Worm (Caenorhabditis elegans) whole organism, young adult: ENCODE data around the gene C26F1.1.

Experiments used
- B0336.3 ChIP-seq: fragments of 200-800 bp; sonication (Bioruptor generic); IDR thresholded peaks from 2 replicates; pipeline ENCODE4 v1.3.6; 2022; ENCODE audit warnings: missing genetic modification characterization, missing compliant biosample characterization
- F49E8.2 ChIP-seq: sonication (generic microtip); optimal IDR thresholded peaks from 3 replicates; lab custom pipeline; 2017; ENCODE audit warnings: missing genetic modification characterization, mild to moderate bottlenecking, missing compliant biosample characterization, antibody characterized with exemption, moderate library complexity; ENCODE audit not compliant: insufficient read depth
- Y53F4B.3 ChIP-seq: fragments of 200-800 bp; sonication (Bioruptor generic); IDR thresholded peaks from 2 replicates; pipeline ENCODE4 v1.3.6; 2022; ENCODE audit warnings: missing genetic modification reagents, missing genetic modification characterization, missing compliant biosample characterization
- ama-1 ChIP-seq, 3 experiments: fragments of 150-350 bp in 1 of 3; sonication (generic microtip) in 2 of 3; optimal IDR thresholded peaks; 2 replicates each; lab custom pipeline; 2014 to 2018; ENCODE audit warnings: missing biosample characterization in 2 of 3, missing genetic modification characterization in 2 of 3, missing genetic modification reagents in 2 of 3
- ceh-40 ChIP-seq: fragments of 200-800 bp; sonication (Bioruptor generic); IDR thresholded peaks from 2 replicates; pipeline ENCODE4 v1.3.6; 2022; ENCODE audit warnings: missing genetic modification characterization, missing compliant biosample characterization
- dpff-1 ChIP-seq: sonication (generic microtip); optimal IDR thresholded peaks from 2 replicates; lab custom pipeline; 2017; ENCODE audit warnings: mild to moderate bottlenecking, missing genetic modification characterization, missing compliant biosample characterization
- ekl-4 ChIP-seq: fragments of 200-800 bp; sonication (Bioruptor generic); IDR thresholded peaks from 2 replicates; pipeline ENCODE4 v1.3.6; 2022; ENCODE audit warnings: missing genetic modification reagents, missing genetic modification characterization, missing compliant biosample characterization
- hlh-12 ChIP-seq: sonication (generic microtip); optimal IDR thresholded peaks from 2 replicates; lab custom pipeline; 2016; ENCODE audit warnings: missing genetic modification characterization, missing compliant biosample characterization
- let-607 ChIP-seq, 2 experiments: fragments of 200-800 bp in 1 of 2; sonication (Bioruptor generic) in 1 of 2; sonication (generic microtip) in 1 of 2; optimal IDR thresholded peaks; 2 replicates each; lab custom pipeline; 2016 to 2018; ENCODE audit warnings: mild to moderate bottlenecking in 2 of 2, missing compliant biosample characterization in 2 of 2, missing genetic modification characterization in 2 of 2, moderate library complexity in 2 of 2, missing genotype in 1 of 2
- mel-28 ChIP-seq: sonication (generic microtip); optimal IDR thresholded peaks from 2 replicates; lab custom pipeline; 2016; ENCODE audit warnings: borderline replicate concordance, mild to moderate bottlenecking, missing genetic modification characterization, missing compliant biosample characterization
- nfya-1 ChIP-seq: sonication (generic microtip); optimal IDR thresholded peaks from 2 replicates; lab custom pipeline; 2017; ENCODE audit warnings: antibody characterized with exemption, missing compliant biosample characterization, missing genetic modification characterization, borderline replicate concordance; ENCODE audit not compliant: insufficient read depth
- nfyb-1 ChIP-seq: fragments of 200-800 bp; sonication (Bioruptor generic); IDR thresholded peaks from 2 replicates; pipeline ENCODE4 v1.3.6; 2022; ENCODE audit warnings: missing genetic modification reagents, missing genetic modification characterization, missing compliant biosample characterization
- nhr-90 ChIP-seq: sonication (generic microtip); optimal IDR thresholded peaks from 2 replicates; lab custom pipeline; 2016; ENCODE audit warnings: missing genotype, mild to moderate bottlenecking, missing genetic modification characterization, missing compliant biosample characterization
- ztf-18 ChIP-seq: sonication (generic microtip); optimal IDR thresholded peaks from 2 replicates; lab custom pipeline; 2016; ENCODE audit warnings: missing genotype, mild to moderate bottlenecking, missing genetic modification characterization, missing compliant biosample characterization

DNA sequence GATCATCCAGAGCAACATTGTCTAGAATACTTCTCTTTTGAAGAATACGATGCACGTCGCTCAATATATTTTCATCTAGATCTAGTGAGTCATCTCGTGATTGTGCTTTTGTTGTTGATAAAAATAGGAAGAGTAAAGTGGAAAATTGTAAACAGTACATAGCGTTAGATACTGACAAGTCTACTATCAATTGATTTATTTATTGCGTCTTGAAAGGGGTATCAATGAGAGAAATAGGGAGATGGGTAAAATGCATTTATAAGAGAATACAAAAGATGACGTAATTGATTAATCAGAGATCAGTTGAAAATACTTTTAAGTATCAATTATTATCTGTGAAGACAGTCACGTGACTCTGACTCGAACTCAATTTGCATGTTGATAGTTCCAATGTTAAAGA lies 51.7 kb downstream of the C26F1.1 start, which contains the start of gene txt-5:
- TF ChIP-seq ztf-18 (tag; lab: Kevin White, UChicago) (no peak), mel-28 (no peak), nfyb-1 (GFP tag; lab: Robert Waterston, UW) (no peak), nfya-1 (tag; lab: Kevin White, UChicago) (no peak), ekl-4 (no peak), F49E8.2 (no peak), ceh-40 (GFP tag; lab: Robert Waterston, UW) (no peak), dpff-1 (tag; lab: Kevin White, UChicago) (no peak), Y53F4B.3 (GFP tag; lab: Robert Waterston, UW) (no peak), nhr-90 (tag; lab: Kevin White, UChicago) (no peak), B0336.3 (GFP tag; lab: Robert Waterston, UW) (no peak), hlh-12 (tag; lab: Kevin White, UChicago) (no peak), ama-1 (optimal IDR thresholded peaks at IDR 0.05; lab: Kevin White, UChicago) (no peak), ama-1 (GFP tag; optimal IDR thresholded peaks at IDR 0.05; lab: Kevin White, UChicago) (no peak), let-607 (tag; optimal IDR thresholded peaks at IDR 0.05; lab: Kevin White, UChicago) (no peak)
